Worm (Caenorhabditis elegans): ENCODE data around the gene gnrr-2.

The gnrr-2 gene

ce11 chrV:14457070-14457469 lies 48.2 kb downstream of the gnrr-2 start, which contains the start of gene coh-3:
Gene coh-3, plus strand, starts transcription at chrV:14457422.
- TF ChIP-seq tbx-37 (GFP tag; conservative IDR thresholded peaks at IDR 0.05) (no peak), tra-4 (tag; optimal IDR thresholded peaks at IDR 0.05) (no peak), hnd-1 (tag; optimal IDR thresholded peaks at IDR 0.05) (no peak), ets-7 (tag; optimal IDR thresholded peaks at IDR 0.05) (no peak), scrt-1 (GFP tag; IDR thresholded peaks at IDR 0.05) (no peak), hmg-4 (GFP tag; optimal IDR thresholded peaks at IDR 0.05) (no peak), hmbx-1 (tag; optimal IDR thresholded peaks at IDR 0.05) (no peak), sea-1 (GFP tag; conservative IDR thresholded peaks at IDR 0.05) (no peak), ceh-36 (tag; optimal IDR thresholded peaks at IDR 0.05) (no peak), tbx-11 (GFP tag; IDR thresholded peaks at IDR 0.05) (no peak), F13C5.2 (tag; optimal IDR thresholded peaks at IDR 0.05) (no peak), B0310.2 (tag; optimal IDR thresholded peaks at IDR 0.05) (no peak), flt-1 (GFP tag; IDR thresholded peaks at IDR 0.05) (no peak), aly-1 (tag; optimal IDR thresholded peaks at IDR 0.05) (no peak), ama-1 (optimal IDR thresholded peaks at IDR 0.05) (no peak), pes-1 (GFP tag; IDR thresholded peaks at IDR 0.05) (no peak)

ce11 chrV:14460122-14460521 lies 51.2 kb downstream of the gnrr-2 start:
- TF ChIP-seq scrt-1 (GFP tag; IDR thresholded peaks at IDR 0.05): no peak
- TF ChIP-seq tra-4 (tag; optimal IDR thresholded peaks at IDR 0.05): no peak
- TF ChIP-seq sea-1 (GFP tag; conservative IDR thresholded peaks at IDR 0.05): no peak
- no peak for TF ChIP-seq hmg-4 (GFP tag; optimal IDR thresholded peaks at IDR 0.05)
- no peak for TF ChIP-seq B0310.2 (tag; optimal IDR thresholded peaks at IDR 0.05)
- no peak for TF ChIP-seq ama-1 (optimal IDR thresholded peaks at IDR 0.05)
- TF ChIP-seq F13C5.2 (tag; optimal IDR thresholded peaks at IDR 0.05): no peak

ce11 chrV:14460615-14461102 lies 51.8 kb downstream of the gnrr-2 start, which contains the start of gene F08H9.2:
Gene F08H9.2, plus strand, starts transcription at chrV:14460665.
- no peak for TF ChIP-seq F13C5.2 (tag; optimal IDR thresholded peaks at IDR 0.05)
- TF ChIP-seq hmg-4 (GFP tag; optimal IDR thresholded peaks at IDR 0.05): peak; percentile 20
